Fruit fly (Drosophila melanogaster) whole organism, adult: ENCODE data around the gene CG15772.

Source experiments
- CG11617 ChIP-seq: fragments of 200-800 bp; sonication (Bioruptor generic); optimal IDR thresholded peaks from 2 replicates; lab custom pipeline; 2017; ENCODE audit warnings: mild to moderate bottlenecking, missing biosample characterization, missing genetic modification reagents, missing genetic modification characterization
- CG12768 ChIP-seq: fragments of 200-800 bp; sonication (Bioruptor generic); optimal IDR thresholded peaks from 2 replicates; lab custom pipeline; 2017; ENCODE audit warnings: missing biosample characterization, missing genetic modification characterization, mild to moderate bottlenecking, moderate library complexity, missing genetic modification reagents
- CG14711 ChIP-seq: fragments of 200-800 bp; sonication (Bioruptor generic); optimal IDR thresholded peaks from 2 replicates; lab custom pipeline; 2018; ENCODE audit warnings: missing biosample characterization, mild to moderate bottlenecking, missing genetic modification characterization, moderate library complexity
- CG5204 ChIP-seq: fragments of 200-800 bp; sonication (Bioruptor generic); optimal IDR thresholded peaks from 2 replicates; lab custom pipeline; 2016; ENCODE audit warnings: missing biosample characterization, missing genetic modification characterization
- CG7101 ChIP-seq: fragments of 200-800 bp; sonication (Bioruptor generic); optimal IDR thresholded peaks from 2 replicates; lab custom pipeline; 2018; ENCODE audit warnings: missing biosample characterization, mild to moderate bottlenecking, missing genetic modification characterization, moderate library complexity
- Crg-1 ChIP-seq: fragments of 200-800 bp; sonication (Bioruptor generic); optimal IDR thresholded peaks from 2 replicates; lab custom pipeline; 2016; ENCODE audit warnings: missing biosample characterization, missing genetic modification characterization
- Hr96 ChIP-seq: fragments of 200-800 bp; sonication (Bioruptor generic); optimal IDR thresholded peaks from 2 replicates; lab custom pipeline; 2016; ENCODE audit warnings: missing biosample characterization, missing genetic modification characterization
- Mnt ChIP-seq: fragments of 200-800 bp; sonication (Bioruptor generic); optimal IDR thresholded peaks from 2 replicates; lab custom pipeline; 2016; ENCODE audit warnings: missing biosample characterization, mild to moderate bottlenecking, missing genetic modification characterization
- cic ChIP-seq: fragments of 200-800 bp; sonication (Bioruptor generic); optimal IDR thresholded peaks from 2 replicates; lab custom pipeline; 2017; ENCODE audit warnings: missing biosample characterization, mild to moderate bottlenecking, missing genetic modification characterization, moderate library complexity
- cnc ChIP-seq, 2 experiments: fragments of >200 bp; optimal IDR thresholded peaks; 2 replicates each; lab custom pipeline; 2017
- ovo ChIP-seq: fragments of 200-800 bp; sonication (Bioruptor generic); optimal IDR thresholded peaks from 2 replicates; lab custom pipeline; 2016; ENCODE audit warnings: missing biosample characterization, missing genetic modification characterization
- pad ChIP-seq: fragments of 200-800 bp; sonication (Bioruptor generic); optimal IDR thresholded peaks from 3 replicates; lab custom pipeline; 2017; ENCODE audit warnings: missing biosample characterization, missing genetic modification characterization, mild to moderate bottlenecking, moderate library complexity, missing genetic modification reagents
- tj ChIP-seq: fragments of 200-800 bp; sonication (Bioruptor generic); optimal IDR thresholded peaks from 3 replicates; lab custom pipeline; 2017; ENCODE audit warnings: missing biosample characterization, mild to moderate bottlenecking, missing genetic modification characterization, moderate library complexity
- toe ChIP-seq: fragments of 200-800 bp; sonication (Bioruptor generic); optimal IDR thresholded peaks from 2 replicates; lab custom pipeline; 2016; ENCODE audit warnings: missing biosample characterization, missing genetic modification characterization

DNA sequence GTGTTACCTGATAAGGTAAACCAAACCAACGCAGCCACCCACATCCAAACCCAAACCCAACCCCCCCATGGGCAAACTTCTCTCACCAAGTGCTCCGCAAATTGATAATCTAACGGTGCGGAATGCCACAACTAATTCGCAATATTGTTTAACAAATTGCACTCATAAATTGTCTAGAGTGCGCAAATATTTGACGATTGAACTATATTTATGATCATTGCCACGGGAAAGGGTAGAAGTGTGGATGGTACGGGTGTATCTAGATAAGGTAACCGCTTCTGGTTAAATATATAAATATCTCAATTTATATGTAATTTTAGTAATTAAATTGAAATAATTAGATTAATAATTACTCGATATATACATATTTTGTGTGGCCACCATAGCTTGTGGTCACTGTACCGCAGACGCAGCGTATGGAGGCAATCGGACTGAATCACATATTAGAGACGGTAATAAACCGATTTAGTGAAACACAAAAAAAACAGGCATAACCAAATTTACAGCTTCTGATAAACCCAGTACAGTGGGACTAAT lies 33.5 kb upstream of the CG15772 start:
- TF ChIP-seq cic (peak; percentile 10), cnc (optimal IDR thresholded peaks at IDR 0.05; lab: Kevin White, UChicago) (no peak), CG7101 (peak; percentile 95), Mnt (peak; percentile 69), CG12768 (GFP tag; lab: Kevin White, UChicago) (peak; percentile 91), tj (GFP tag; lab: Kevin White, UChicago) (peak; percentile 62), CG14711 (tag; lab: Kevin White, UChicago) (peak; percentile 89), CG5204 (GFP tag; lab: Kevin White, UChicago) (peak; percentile 59), Hr96 (GFP tag; lab: Kevin White, UChicago) (peak; percentile 45), CG11617 (GFP tag; lab: Kevin White, UChicago) (peak; percentile 87), ovo (GFP tag; lab: Kevin White, UChicago) (peak; percentile 68), pad (GFP tag; lab: Kevin White, UChicago) (peak; percentile 77), Crg-1 (GFP tag; lab: Kevin White, UChicago) (peak; percentile 41), toe (GFP tag; lab: Kevin White, UChicago) (peak; percentile 52)
